Fruit fly (Drosophila melanogaster): ENCODE results near the gene Pmvk.

Pmvk gene

dm6 chr2L:19575626-19576298, 4.4 kb downstream of the Pmvk start (continued):
- TF ChIP-seq CG10462 (GFP tag; optimal IDR thresholded peaks at IDR 0.05) (peak; percentile 96), ranshi (GFP tag; IDR thresholded peaks at IDR 0.05) (peak; percentile 88), CG2889 (GFP tag; IDR thresholded peaks at IDR 0.05) (peak; percentile 92), z (GFP tag; IDR thresholded peaks at IDR 0.05) (peak; percentile 87), CG30431 (GFP tag; optimal IDR thresholded peaks at IDR 0.05) (peak; percentile 97), fd64A (GFP tag; optimal IDR thresholded peaks at IDR 0.05) (peak; percentile 81), CG10321 (GFP tag; IDR thresholded peaks at IDR 0.05) (peak; percentile 48), Atf6 (GFP tag; IDR thresholded peaks at IDR 0.05) (peak; percentile 95), CG13287 (GFP tag; IDR thresholded peaks at IDR 0.05; ENCODE audit: partially characterized antibody) (peak; percentile 13; the same call in 1 of the 2 replicates), CG10147 (GFP tag; optimal IDR thresholded peaks at IDR 0.05) (peak; percentile 94), gcm2 (GFP tag; optimal IDR thresholded peaks at IDR 0.05) (peak; percentile 87), Nf-YB (GFP tag; optimal IDR thresholded peaks at IDR 0.05) (peak; percentile 85), CG10267 (tag; optimal IDR thresholded peaks at IDR 0.05) (peak; percentile 90), CG4282 (GFP tag; optimal IDR thresholded peaks at IDR 0.05) (peak; percentile 93), Poxn (GFP tag; IDR thresholded peaks at IDR 0.05) (peak; percentile 84), ac (GFP tag; optimal IDR thresholded peaks at IDR 0.05) (no peak), CG15696 (tag; optimal IDR thresholded peaks at IDR 0.05) (peak; percentile 87), kah (GFP tag; optimal IDR thresholded peaks at IDR 0.05) (peak; percentile 86), Ssrp (tag; optimal IDR thresholded peaks at IDR 0.05) (peak; percentile 97), CG5245 (GFP tag; optimal IDR thresholded peaks at IDR 0.05) (peak; percentile 93), Camta (GFP tag; optimal IDR thresholded peaks at IDR 0.05) (peak; percentile 98), CG13775 (GFP tag; optimal IDR thresholded peaks at IDR 0.05) (peak; percentile 97), CG1647 (GFP tag; optimal IDR thresholded peaks at IDR 0.05) (peak; percentile 95), CG33213 (GFP tag; optimal IDR thresholded peaks at IDR 0.05) (peak; percentile 90), CG16815 (GFP tag; optimal IDR thresholded peaks at IDR 0.05) (peak; percentile 97), Dip2 (GFP tag; IDR thresholded peaks at IDR 0.05) (peak; percentile 67), CG18599 (GFP tag; optimal IDR thresholded peaks at IDR 0.05) (peak; percentile 97), CG10431 (GFP tag; optimal IDR thresholded peaks at IDR 0.05) (peak; percentile 73), pho (GFP tag; optimal IDR thresholded peaks at IDR 0.05) (peak; percentile 98), gsb-n (tag; optimal IDR thresholded peaks at IDR 0.05) (peak; percentile 96), corto (GFP tag; optimal IDR thresholded peaks at IDR 0.05) (peak; percentile 73), ase (GFP tag; IDR thresholded peaks at IDR 0.05) (peak; percentile 86), gce (GFP tag; IDR thresholded peaks at IDR 0.05) (peak; percentile 57), exex (tag; optimal IDR thresholded peaks at IDR 0.05) (peak; percentile 67), bsh (GFP tag; optimal IDR thresholded peaks at IDR 0.05) (peak; percentile 92 to 94), CG9932 (GFP tag; IDR thresholded peaks at IDR 0.05) (peak; percentile 95), bcd (GFP tag; optimal IDR thresholded peaks at IDR 0.05) (peak; percentile 98), dmrt11E (tag; optimal IDR thresholded peaks at IDR 0.05) (peak; percentile 95), CG42726 (GFP tag; IDR thresholded peaks at IDR 0.05; ENCODE audit: partially characterized antibody) (no peak; the same call in 1 of the 2 replicates), CG2199 (GFP tag; IDR thresholded peaks at IDR 0.05) (peak; percentile 58; the same call in 1 of the 3 replicates), CG7556 (GFP tag; optimal IDR thresholded peaks at IDR 0.05) (peak; percentile 98), tio (GFP tag; optimal IDR thresholded peaks at IDR 0.05) (peak; percentile 97), Drgx (GFP tag; IDR thresholded peaks at IDR 0.05) (peak; percentile 95), CG5180 (GFP tag; optimal IDR thresholded peaks at IDR 0.05) (peak; percentile 84), Max (GFP tag; optimal IDR thresholded peaks at IDR 0.05) (peak; percentile 93), Asciz (GFP tag; optimal IDR thresholded peaks at IDR 0.05) (peak; percentile 92), Neu2 (GFP tag; optimal IDR thresholded peaks at IDR 0.05; ENCODE audit: borderline replicate concordance) (peak; percentile 91), CG14014 (GFP tag; IDR thresholded peaks at IDR 0.05) (peak; percentile 94), CG14710 (tag; optimal IDR thresholded peaks at IDR 0.05) (peak; percentile 94)

Measured in whole organism, embryonic.